Worm (Caenorhabditis elegans) whole organism, young adult: ENCODE data around the gene C09B9.7.

Experiments used
- B0261.1 ChIP-seq: sonication (generic microtip); optimal IDR thresholded peaks from 2 replicates; lab custom pipeline; 2016; ENCODE audit warnings: mild to moderate bottlenecking, missing genetic modification characterization, moderate library complexity, missing compliant biosample characterization
- C17E4.6 ChIP-seq: fragments of 200-800 bp; sonication (Bioruptor generic); IDR thresholded peaks from 2 replicates; pipeline ENCODE4 v1.3.6; 2022; ENCODE audit warnings: missing genetic modification reagents, missing genetic modification characterization, missing compliant biosample characterization
- F22D6.2 ChIP-seq: sonication (generic microtip); optimal IDR thresholded peaks from 2 replicates; lab custom pipeline; 2016; ENCODE audit warnings: mild to moderate bottlenecking, missing genetic modification characterization, missing compliant biosample characterization
- F55B11.4 ChIP-seq: sonication (generic microtip); optimal IDR thresholded peaks from 2 replicates; lab custom pipeline; 2016; ENCODE audit warnings: missing compliant biosample characterization, missing genetic modification characterization, borderline replicate concordance; ENCODE audit not compliant: insufficient read depth
- Y53F4B.3 ChIP-seq: fragments of 200-800 bp; sonication (Bioruptor generic); IDR thresholded peaks from 2 replicates; pipeline ENCODE4 v1.3.6; 2022; ENCODE audit warnings: missing genetic modification reagents, missing genetic modification characterization, missing compliant biosample characterization
- Y56A3A.18 ChIP-seq: fragments of 200-800 bp; sonication (Bioruptor generic); IDR thresholded peaks from 2 replicates; pipeline ENCODE4 v1.3.6; 2022; ENCODE audit warnings: missing genetic modification reagents, missing genetic modification characterization, missing compliant biosample characterization
- akir-1 ChIP-seq: fragments of 200-800 bp; sonication (Bioruptor generic); optimal IDR thresholded peaks from 2 replicates; lab custom pipeline; 2018; ENCODE audit warnings: mild to moderate bottlenecking, missing genetic modification characterization, moderate library complexity, missing compliant biosample characterization
- ama-1 ChIP-seq, 3 experiments: fragments of 150-350 bp in 1 of 3; sonication (generic microtip) in 2 of 3; optimal IDR thresholded peaks; 2 replicates each; lab custom pipeline; 2014 to 2018; ENCODE audit warnings: missing biosample characterization in 2 of 3, missing genetic modification characterization in 2 of 3, missing genetic modification reagents in 2 of 3
- aptf-2 ChIP-seq: fragments of 200-800 bp; sonication (Bioruptor generic); conservative IDR thresholded peaks from 2 replicates; pipeline ENCODE4 v1.3.6; 2022; ENCODE audit warnings: missing genetic modification reagents, missing genetic modification characterization, missing compliant biosample characterization
- bed-1 ChIP-seq: fragments of 200-800 bp; sonication (Bioruptor generic); IDR thresholded peaks from 2 replicates; pipeline ENCODE4 v1.3.6; 2022; ENCODE audit warnings: missing genetic modification reagents, missing genetic modification characterization, missing compliant biosample characterization
- bed-2 ChIP-seq: fragments of 200-800 bp; sonication (Bioruptor generic); IDR thresholded peaks from 2 replicates; pipeline ENCODE4 v1.3.6; 2022; ENCODE audit warnings: missing genetic modification reagents, missing genetic modification characterization, missing compliant biosample characterization
- cebp-1 ChIP-seq, 2 experiments: fragments of 200-800 bp in 1 of 2; sonication (Bioruptor generic) in 1 of 2; sonication (generic microtip) in 1 of 2; IDR thresholded peaks in 1 of 2; optimal IDR thresholded peaks in 1 of 2; 2 replicates each; pipeline versions ENCODE4 v1.3.6 to Lab custom; 2017 to 2022; ENCODE audit warnings: missing compliant biosample characterization in 2 of 2, missing genetic modification characterization in 2 of 2, mild to moderate bottlenecking in 1 of 2, missing genetic modification reagents in 1 of 2, moderate library complexity in 1 of 2
- chd-7 ChIP-seq: sonication (generic microtip); optimal IDR thresholded peaks from 2 replicates; lab custom pipeline; 2016; ENCODE audit warnings: mild to moderate bottlenecking, missing genetic modification characterization, moderate library complexity, missing compliant biosample characterization
- egrh-3 ChIP-seq: fragments of 200-800 bp; sonication (Bioruptor generic); IDR thresholded peaks from 2 replicates; pipeline ENCODE4 v1.3.6; 2022; ENCODE audit warnings: missing genetic modification reagents, missing genetic modification characterization, missing compliant biosample characterization
- hsf-1 ChIP-seq: fragments of 200-800 bp; sonication (Bioruptor generic); IDR thresholded peaks from 2 replicates; pipeline ENCODE4 v1.3.6; 2022; ENCODE audit warnings: missing genetic modification reagents, missing genetic modification characterization, missing compliant biosample characterization
- lag-1 ChIP-seq: fragments of 200-800 bp; sonication (Bioruptor generic); IDR thresholded peaks from 2 replicates; pipeline ENCODE4 v1.3.6; 2022; ENCODE audit warnings: missing genetic modification reagents, missing genetic modification characterization, missing compliant biosample characterization
- lin-35 ChIP-seq, 3 experiments: fragments of 150-350 bp in 2 of 3; sonication (generic microtip) in 1 of 3; optimal IDR thresholded peaks; 2 replicates each; lab custom pipeline; 2014 to 2018; ENCODE audit warnings: missing biosample characterization in 3 of 3, missing genetic modification characterization in 3 of 3, missing genetic modification reagents in 3 of 3
- lin-54 ChIP-seq: fragments of 200-800 bp; sonication (Bioruptor generic); optimal IDR thresholded peaks from 2 replicates; lab custom pipeline; 2018; ENCODE audit warnings: mild to moderate bottlenecking, missing genetic modification characterization, missing compliant biosample characterization
- lsl-1 ChIP-seq: fragments of 200-800 bp; sonication (Bioruptor generic); optimal IDR thresholded peaks from 2 replicates; lab custom pipeline; 2018; ENCODE audit warnings: mild to moderate bottlenecking, missing genetic modification characterization, moderate library complexity, missing compliant biosample characterization
- madf-3 ChIP-seq: fragments of 200-800 bp; sonication (Bioruptor generic); IDR thresholded peaks from 2 replicates; pipeline ENCODE4 v1.3.6; 2022; ENCODE audit warnings: missing genetic modification reagents, missing genetic modification characterization, missing compliant biosample characterization
- madf-8 ChIP-seq: fragments of 200-800 bp; sonication (Bioruptor generic); conservative IDR thresholded peaks from 2 replicates; pipeline ENCODE4 v1.3.6; 2022; ENCODE audit warnings: missing genetic modification reagents, missing genetic modification characterization, missing compliant biosample characterization
- mxl-1 ChIP-seq: sonication (generic microtip); optimal IDR thresholded peaks from 2 replicates; lab custom pipeline; 2016; ENCODE audit warnings: missing genetic modification characterization, missing compliant biosample characterization
- nhr-179 ChIP-seq: sonication (generic microtip); optimal IDR thresholded peaks from 2 replicates; lab custom pipeline; 2016; ENCODE audit warnings: mild to moderate bottlenecking, missing genetic modification characterization, missing compliant biosample characterization
- nhr-27 ChIP-seq: fragments of 200-800 bp; sonication (Bioruptor generic); optimal IDR thresholded peaks from 2 replicates; lab custom pipeline; 2018; ENCODE audit warnings: mild to moderate bottlenecking, missing genetic modification characterization, moderate library complexity, missing compliant biosample characterization
- nhr-90 ChIP-seq: sonication (generic microtip); optimal IDR thresholded peaks from 2 replicates; lab custom pipeline; 2016; ENCODE audit warnings: missing genotype, mild to moderate bottlenecking, missing genetic modification characterization, missing compliant biosample characterization
- rec-8 ChIP-seq, 2 experiments: sonication (generic microtip); optimal IDR thresholded peaks; 2 replicates each; lab custom pipeline; 2016; ENCODE audit warnings: mild to moderate bottlenecking in 2 of 2, missing genetic modification characterization in 2 of 2, missing genetic modification reagents in 2 of 2, missing genotype in 2 of 2, missing biosample characterization in 1 of 2, missing compliant biosample characterization in 1 of 2, moderate library complexity in 1 of 2
- snpc-1.1 ChIP-seq: sonication (generic microtip); optimal IDR thresholded peaks from 2 replicates; lab custom pipeline; 2017; ENCODE audit warnings: missing genetic modification characterization, mild to moderate bottlenecking, missing compliant biosample characterization, antibody characterized with exemption, moderate library complexity, missing genotype, missing genetic modification reagents; ENCODE audit not compliant: insufficient read depth
- unc-62 ChIP-seq: fragments of 150-350 bp; optimal IDR thresholded peaks from 2 replicates; lab custom pipeline; 2014; ENCODE audit warnings: missing biosample characterization, missing genetic modification reagents, missing genetic modification characterization
- ztf-26 ChIP-seq: sonication (generic microtip); optimal IDR thresholded peaks from 2 replicates; lab custom pipeline; 2017; ENCODE audit warnings: missing genetic modification characterization, missing compliant biosample characterization
- ztf-28 ChIP-seq: fragments of 200-800 bp; sonication (Bioruptor generic); IDR thresholded peaks from 2 replicates; pipeline ENCODE4 v1.3.6; 2022; ENCODE audit warnings: missing genetic modification reagents, missing genetic modification characterization, missing compliant biosample characterization
- ztf-3 ChIP-seq: fragments of 200-800 bp; sonication (Bioruptor generic); optimal IDR thresholded peaks from 2 replicates; lab custom pipeline; 2018; ENCODE audit warnings: mild to moderate bottlenecking, missing genetic modification characterization, missing compliant biosample characterization

The C09B9.7 gene

ce11 chrIV:5020533-5020932 lies 40.4 kb downstream of the C09B9.7 start, which contains the start of gene T28H11.8:
T28H11.8 (minus strand) TSS chrIV:5020633.
- TF ChIP-seq mxl-1 (tag; lab: Kevin White, UChicago), result no peak
- no peak for TF ChIP-seq snpc-1.1 (tag; lab: Kevin White, UChicago)
- no peak for TF ChIP-seq C17E4.6
- no peak for TF ChIP-seq chd-7
- TF ChIP-seq Y56A3A.18 (GFP tag; lab: Robert Waterston, UW), result no peak
- no peak for TF ChIP-seq F22D6.2 (tag; lab: Kevin White, UChicago)
- no peak for TF ChIP-seq lin-35 (GFP tag; optimal IDR thresholded peaks at IDR 0.05; lab: Kevin White, UChicago)
- TF ChIP-seq bed-1, result no peak
- TF ChIP-seq nhr-179 (tag; lab: Kevin White, UChicago), result no peak
- no peak for TF ChIP-seq lag-1 (GFP tag; lab: Robert Waterston, UW)
- TF ChIP-seq cebp-1 (GFP tag; IDR thresholded peaks at IDR 0.05; lab: Robert Waterston, UW), result no peak
- TF ChIP-seq cebp-1 (tag; optimal IDR thresholded peaks at IDR 0.05; lab: Kevin White, UChicago), result no peak
- TF ChIP-seq unc-62 (GFP tag; lab: Kevin White, UChicago), result no peak
- TF ChIP-seq ztf-3 (GFP tag; lab: Kevin White, UChicago), result no peak
- TF ChIP-seq lin-54, result no peak

ce11 chrIV:5017075-5017474 lies 43.8 kb downstream of the C09B9.7 start, which contains the start of gene T28H11.7:
T28H11.7 (minus strand) TSS chrIV:5017175.
- TF ChIP-seq egrh-3 (GFP tag; lab: Robert Waterston, UW), result peak; percentile 49; the same call in 1 of the 2 replicates

ce11 chrIV:5016461-5016860 lies 44.4 kb downstream of the C09B9.7 start, which contains the start of gene ssq-4:
ssq-4 (plus strand) TSS chrIV:5016479.
- peak; percentile 75 for TF ChIP-seq egrh-3 (GFP tag; lab: Robert Waterston, UW)

- TF ChIP-seq aptf-2 (GFP tag; lab: Robert Waterston, UW), result no peak
- TF ChIP-seq nhr-27 (tag; lab: Kevin White, UChicago), result no peak
- no peak for TF ChIP-seq ztf-28 (GFP tag; lab: Robert Waterston, UW)
- no peak for TF ChIP-seq hsf-1 (GFP tag; lab: Robert Waterston, UW)
- no peak for TF ChIP-seq Y53F4B.3 (GFP tag; lab: Robert Waterston, UW)
- no peak for TF ChIP-seq ztf-26 (tag; lab: Kevin White, UChicago)
- TF ChIP-seq B0261.1 (tag; lab: Kevin White, UChicago), result no peak
- TF ChIP-seq Y56A3A.18 (GFP tag; lab: Robert Waterston, UW), result no peak
- TF ChIP-seq F55B11.4 (tag; lab: Kevin White, UChicago), result no peak
- no peak for TF ChIP-seq ama-1 (optimal IDR thresholded peaks at IDR 0.05; lab: Kevin White, UChicago)
- no peak for TF ChIP-seq ama-1 (GFP tag; optimal IDR thresholded peaks at IDR 0.05; lab: Kevin White, UChicago)
- TF ChIP-seq bed-2 (GFP tag; lab: Robert Waterston, UW), result no peak
- no peak for TF ChIP-seq madf-3 (GFP tag; lab: Robert Waterston, UW)
- TF ChIP-seq nhr-90 (tag; lab: Kevin White, UChicago), result no peak
- no peak for TF ChIP-seq lsl-1 (GFP tag; lab: Kevin White, UChicago)
- TF ChIP-seq madf-8 (GFP tag; lab: Robert Waterston, UW), result no peak
- no peak for TF ChIP-seq rec-8 (tag; optimal IDR thresholded peaks at IDR 0.05; lab: Kevin White, UChicago)
- no peak for TF ChIP-seq akir-1 (GFP tag; lab: Kevin White, UChicago)
- no peak for TF ChIP-seq unc-62 (GFP tag; lab: Kevin White, UChicago)
These were observed 48.6 kb downstream of the C09B9.7 start, which contains the start of gene srm-1 for ce11 chrIV:5012241-5012640. srm-1 (plus strand) TSS chrIV:5012541.
